Fruit fly (Drosophila melanogaster) whole organism, embryonic: ENCODE measurements around the gene Cdc6.

Experiments
- B-H2 ChIP-seq: fragments of 200-800 bp; sonication (Bioruptor generic); optimal IDR thresholded peaks from 2 replicates; lab custom pipeline; 2018; ENCODE audit warnings: missing biosample characterization, mild to moderate bottlenecking, missing genetic modification characterization
- BEAF-32 ChIP-seq: fragments of 200-800 bp; sonication (Bioruptor generic); optimal IDR thresholded peaks from 3 replicates; lab custom pipeline; 2017; ENCODE audit warnings: missing biosample characterization, missing genetic modification characterization, mild to moderate bottlenecking, moderate library complexity, missing genetic modification reagents
- CG10209 ChIP-seq: fragments of 200-800 bp; sonication (Bioruptor generic); optimal IDR thresholded peaks from 3 replicates; lab custom pipeline; 2017; ENCODE audit warnings: missing biosample characterization, mild to moderate bottlenecking, missing genetic modification characterization, missing genetic modification reagents
- CG10321 ChIP-seq: fragments of 200-800 bp; sonication (Bioruptor generic); IDR thresholded peaks from 2 replicates; pipeline ENCODE4 v1.3.6; 2022; ENCODE audit warnings: missing biosample characterization, missing genetic modification characterization
- CG12219 ChIP-seq: fragments of 200-800 bp; sonication (Bioruptor generic); optimal IDR thresholded peaks from 3 replicates; lab custom pipeline; 2018; ENCODE audit warnings: missing biosample characterization, mild to moderate bottlenecking, missing genetic modification characterization
- CG12769 ChIP-seq: fragments of 200-800 bp; sonication (Bioruptor generic); optimal IDR thresholded peaks from 2 replicates; lab custom pipeline; 2019; ENCODE audit warnings: missing biosample characterization, mild to moderate bottlenecking, missing genetic modification characterization, moderate library complexity
- CG14050 ChIP-seq: fragments of 200-800 bp; sonication (Bioruptor generic); IDR thresholded peaks from 3 replicates; pipeline ENCODE4 v1.3.6; 2022; ENCODE audit warnings: missing biosample characterization, missing genetic modification characterization
- CG15269 ChIP-seq: fragments of 200-800 bp; sonication (Bioruptor generic); optimal IDR thresholded peaks from 2 replicates; lab custom pipeline; 2018; ENCODE audit warnings: missing biosample characterization, mild to moderate bottlenecking, missing genetic modification characterization, moderate library complexity
- CG1603 ChIP-seq: fragments of 200-800 bp; sonication (Bioruptor generic); optimal IDR thresholded peaks from 2 replicates; lab custom pipeline; 2019; ENCODE audit warnings: missing biosample characterization, mild to moderate bottlenecking, missing genetic modification characterization, moderate library complexity
- CG2712 ChIP-seq: fragments of 200-800 bp; optimal IDR thresholded peaks from 3 replicates; lab custom pipeline; 2019; ENCODE audit warnings: missing biosample characterization, mild to moderate bottlenecking, missing genetic modification characterization, moderate library complexity
- CG32532 ChIP-seq: fragments of 200-800 bp; sonication (Bioruptor generic); IDR thresholded peaks from 2 replicates; pipeline ENCODE4 v1.3.6; 2022; ENCODE audit warnings: missing biosample characterization, missing genetic modification characterization
- CG33557 ChIP-seq: fragments of 200-800 bp; sonication (Bioruptor generic); optimal IDR thresholded peaks from 2 replicates; lab custom pipeline; 2019; ENCODE audit warnings: missing biosample characterization, mild to moderate bottlenecking, missing genetic modification characterization, moderate library complexity
- CG43689 ChIP-seq: fragments of 200-800 bp; sonication (Bioruptor generic); IDR thresholded peaks from 2 replicates; pipeline ENCODE4 v1.3.6; 2022; ENCODE audit warnings: missing biosample characterization, missing genetic modification characterization
- CG4854 ChIP-seq: fragments of 200-800 bp; sonication (Bioruptor generic); optimal IDR thresholded peaks from 2 replicates; lab custom pipeline; 2016; ENCODE audit warnings: missing biosample characterization, missing genetic modification characterization, inconsistent platforms
- CG5953 ChIP-seq: fragments of 200-800 bp; sonication (Bioruptor generic); IDR thresholded peaks from 2 replicates; pipeline ENCODE4 v1.3.6; 2022; ENCODE audit warnings: missing biosample characterization, missing genetic modification characterization
- CG6175 ChIP-seq: fragments of 200-800 bp; sonication (Bioruptor generic); IDR thresholded peaks from 3 replicates; pipeline ENCODE4 v1.3.6; 2022; ENCODE audit warnings: missing biosample characterization, missing genetic modification characterization
- CG6683 ChIP-seq: fragments of 200-800 bp; sonication (Bioruptor generic); optimal IDR thresholded peaks from 2 replicates; lab custom pipeline; 2017; ENCODE audit warnings: missing biosample characterization, mild to moderate bottlenecking, missing genetic modification characterization, missing genetic modification reagents
- CG7556 ChIP-seq: fragments of 200-800 bp; sonication (Bioruptor generic); optimal IDR thresholded peaks from 2 replicates; lab custom pipeline; 2017; ENCODE audit warnings: missing biosample characterization, mild to moderate bottlenecking, missing genetic modification characterization
- E2f2 ChIP-seq: fragments of 200-800 bp; sonication (Bioruptor generic); IDR thresholded peaks from 2 replicates; pipeline ENCODE4 v1.3.6; 2022; ENCODE audit warnings: missing biosample characterization, missing genetic modification characterization
- GATAe ChIP-seq: fragments of 200-800 bp; sonication (Bioruptor generic); conservative IDR thresholded peaks from 2 replicates; pipeline ENCODE4 v1.3.6; 2022; ENCODE audit warnings: missing biosample characterization, missing genetic modification characterization
- Hmr ChIP-seq: fragments of 200-800 bp; sonication (Bioruptor generic); optimal IDR thresholded peaks from 3 replicates; lab custom pipeline; 2017; ENCODE audit warnings: mild to moderate bottlenecking, missing biosample characterization, missing genetic modification reagents, missing genetic modification characterization
- Hr78 ChIP-seq, 2 experiments: fragments of 200-800 bp in 1 of 2; fragments of >200 bp in 1 of 2; sonication (Bioruptor generic) in 1 of 2; optimal IDR thresholded peaks; 2 replicates each; lab custom pipeline; 2017 to 2019; ENCODE audit warnings: missing biosample characterization in 2 of 2, missing genetic modification characterization in 2 of 2, mild to moderate bottlenecking in 1 of 2, moderate library complexity in 1 of 2
- Med ChIP-seq: fragments of 200-800 bp; sonication (Bioruptor generic); peaks from one replicate; lab custom pipeline; 2016; ENCODE audit warnings: missing biosample characterization, missing genetic modification characterization, mild to moderate bottlenecking, inconsistent platforms, moderate library complexity
- NFAT ChIP-seq: fragments of 200-800 bp; sonication (Bioruptor generic); IDR thresholded peaks from 2 replicates; pipeline ENCODE4 v1.3.6; 2022; ENCODE audit warnings: missing biosample characterization, missing genetic modification characterization
- Oli ChIP-seq: fragments of 200-800 bp; sonication (Bioruptor generic); optimal IDR thresholded peaks from 2 replicates; lab custom pipeline; 2018; ENCODE audit warnings: missing biosample characterization, mild to moderate bottlenecking, missing genetic modification characterization, moderate library complexity
- Rfx ChIP-seq: fragments of 200-800 bp; sonication (Bioruptor generic); IDR thresholded peaks from 2 replicates; pipeline ENCODE4 v1.3.6; 2022; ENCODE audit warnings: missing biosample characterization, missing genetic modification characterization
- Sox102F ChIP-seq: fragments of 200-800 bp; sonication (Bioruptor generic); optimal IDR thresholded peaks from 2 replicates; lab custom pipeline; 2018; ENCODE audit warnings: missing biosample characterization, mild to moderate bottlenecking, missing genetic modification characterization, moderate library complexity
- Sry-δ ChIP-seq: fragments of 200-800 bp; sonication (Bioruptor generic); optimal IDR thresholded peaks from 2 replicates; lab custom pipeline; 2016; ENCODE audit warnings: missing biosample characterization, missing genetic modification characterization
- ab ChIP-seq: fragments of 200-800 bp; sonication (Bioruptor generic); optimal IDR thresholded peaks from 2 replicates; lab custom pipeline; 2016; ENCODE audit warnings: missing biosample characterization, missing genetic modification characterization
- al ChIP-seq: fragments of 200-800 bp; sonication (Bioruptor generic); IDR thresholded peaks from 2 replicates; pipeline ENCODE4 v1.3.6; 2022; ENCODE audit warnings: missing biosample characterization, missing genetic modification characterization
- chinmo ChIP-seq: fragments of 200-800 bp; sonication (Bioruptor generic); IDR thresholded peaks from 4 replicates; pipeline ENCODE4 v1.3.6; 2022; ENCODE audit warnings: missing biosample characterization, missing genetic modification characterization; ENCODE audit not compliant: partially characterized antibody
- cwo ChIP-seq: fragments of 200-800 bp; sonication (Bioruptor generic); optimal IDR thresholded peaks from 3 replicates; lab custom pipeline; 2017; ENCODE audit warnings: missing biosample characterization, missing genetic modification characterization, mild to moderate bottlenecking, moderate library complexity, missing genetic modification reagents
- eve ChIP-seq, 2 experiments: fragments of >200 bp; optimal IDR thresholded peaks; 2 replicates each; lab custom pipeline; 2017; ENCODE audit warnings: missing biosample characterization in 2 of 2, missing genetic modification characterization in 2 of 2
- fd64A ChIP-seq: fragments of 200-800 bp; sonication (Bioruptor generic); optimal IDR thresholded peaks from 3 replicates; lab custom pipeline; 2018; ENCODE audit warnings: missing biosample characterization, mild to moderate bottlenecking, missing genetic modification characterization
- ftz-f1 ChIP-seq: fragments of 200-800 bp; sonication (Bioruptor generic); optimal IDR thresholded peaks from 2 replicates; lab custom pipeline; 2016; ENCODE audit warnings: missing biosample characterization, missing genetic modification characterization
- gsb-n ChIP-seq: fragments of 200-800 bp; sonication (Bioruptor generic); optimal IDR thresholded peaks from 3 replicates; lab custom pipeline; 2018; ENCODE audit warnings: missing biosample characterization, mild to moderate bottlenecking, missing genetic modification characterization
- mirr ChIP-seq: fragments of 200-800 bp; sonication (Bioruptor generic); optimal IDR thresholded peaks from 3 replicates; lab custom pipeline; 2018; ENCODE audit warnings: missing biosample characterization, mild to moderate bottlenecking, missing genetic modification characterization
- nom ChIP-seq: fragments of 200-800 bp; sonication (Bioruptor generic); optimal IDR thresholded peaks from 2 replicates; lab custom pipeline; 2017; ENCODE audit warnings: missing biosample characterization, missing genetic modification characterization, mild to moderate bottlenecking, moderate library complexity, missing genetic modification reagents
- peb ChIP-seq: fragments of 200-800 bp; sonication (Bioruptor generic); IDR thresholded peaks from 2 replicates; pipeline ENCODE4 v1.3.6; 2022; ENCODE audit warnings: missing biosample characterization, missing genetic modification characterization
- row ChIP-seq: fragments of 200-800 bp; sonication (Bioruptor generic); IDR thresholded peaks from 3 replicates; pipeline ENCODE4 v1.3.6; 2022; ENCODE audit warnings: missing biosample characterization, missing genetic modification characterization
- sd ChIP-seq: fragments of 200-800 bp; sonication (Bioruptor generic); optimal IDR thresholded peaks from 3 replicates; lab custom pipeline; 2018; ENCODE audit warnings: missing biosample characterization, mild to moderate bottlenecking, missing genetic modification characterization, moderate library complexity
- shn ChIP-seq: fragments of 200-800 bp; sonication (Bioruptor generic); optimal IDR thresholded peaks from 3 replicates; lab custom pipeline; 2016; ENCODE audit warnings: missing biosample characterization, missing genetic modification characterization
- sim ChIP-seq: fragments of 200-800 bp; sonication (Bioruptor generic); IDR thresholded peaks from 2 replicates; pipeline ENCODE4 v1.3.6; 2022; ENCODE audit warnings: missing biosample characterization, missing genetic modification characterization
- slou ChIP-seq: fragments of 200-800 bp; sonication (Bioruptor generic); optimal IDR thresholded peaks from 3 replicates; lab custom pipeline; 2016; ENCODE audit warnings: missing biosample characterization, missing genetic modification characterization
- ssp ChIP-seq: fragments of 200-800 bp; sonication (Bioruptor generic); IDR thresholded peaks from 2 replicates; pipeline ENCODE4 v1.3.6; 2022; ENCODE audit warnings: missing biosample characterization, missing genetic modification characterization
- vvl ChIP-seq: fragments of 200-800 bp; sonication (Bioruptor generic); IDR thresholded peaks from 2 replicates; pipeline ENCODE4 v1.3.6; 2022; ENCODE audit warnings: missing biosample characterization, missing genetic modification characterization

Gene Cdc6

DNA sequence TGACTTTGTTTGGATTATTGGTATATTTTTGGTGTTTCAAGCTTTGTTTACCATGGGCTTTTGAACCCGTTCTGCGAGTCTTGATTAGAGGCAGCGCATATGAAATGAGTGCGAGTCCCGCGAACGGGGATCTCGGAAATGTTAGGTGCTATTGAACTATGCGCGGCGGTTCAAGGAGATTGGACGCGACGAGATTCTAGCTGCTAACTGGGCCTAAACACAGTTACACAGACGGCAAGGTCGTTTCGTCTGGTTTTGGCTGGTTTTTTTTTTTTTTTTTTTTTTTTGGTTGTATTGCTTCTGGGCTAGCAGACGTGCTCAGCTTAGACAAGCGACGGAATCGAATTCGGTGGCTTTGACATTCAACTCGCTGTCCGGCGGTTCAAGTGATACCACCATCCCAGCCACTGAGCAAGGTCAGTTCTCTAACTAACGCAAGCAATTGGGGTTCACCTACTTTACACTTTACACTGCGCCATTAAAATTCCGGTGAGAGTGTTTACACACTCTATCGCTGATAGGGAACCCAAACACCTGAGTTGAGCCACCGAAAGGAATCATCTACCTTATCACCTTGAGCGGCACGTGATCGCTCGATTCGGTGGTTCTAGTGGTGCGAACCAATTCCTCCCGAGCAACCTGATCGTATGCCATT is 48.2 kb upstream of the Cdc6 start (continued):
- TF ChIP-seq CG12769 (peak; percentile 11), CG32532 (no peak), Hr78 (GFP tag; optimal IDR thresholded peaks at IDR 0.05; lab: Kevin White, UChicago) (peak in 1 of 2 experiments; percentile 6), al (GFP tag; lab: Robert Waterston, UW) (no peak), ftz-f1 (GFP tag; lab: Kevin White, UChicago) (peak; percentile 82), CG14050 (GFP tag; lab: Robert Waterston, UW) (no peak), CG15269 (peak; percentile 24), Med (peak; percentile 65), CG6683 (GFP tag; lab: Kevin White, UChicago) (no peak), eve (GFP tag; optimal IDR thresholded peaks at IDR 0.05; lab: Kevin White, UChicago) (no peak), B-H2 (GFP tag; lab: Kevin White, UChicago) (no peak), Oli (tag; lab: Kevin White, UChicago) (no peak), GATAe (GFP tag; lab: Robert Waterston, UW) (no peak), cwo (GFP tag; lab: Kevin White, UChicago) (peak; percentile 49), CG1603 (tag; lab: Kevin White, UChicago) (no peak), sim (no peak), sd (peak; percentile 64), CG5953 (GFP tag; lab: Robert Waterston, UW) (no peak), gsb-n (tag; lab: Kevin White, UChicago) (no peak), vvl (GFP tag; lab: Robert Waterston, UW) (peak; percentile 47; the same call in 1 of the 2 replicates), CG10321 (no peak), CG7556 (GFP tag; lab: Kevin White, UChicago) (no peak), mirr (GFP tag; lab: Kevin White, UChicago) (no peak), shn (GFP tag; lab: Kevin White, UChicago) (no peak), ssp (GFP tag; lab: Robert Waterston, UW) (0 out of 2 replicates have a peak, but pooled peaks have one; percentile 3), CG10209 (GFP tag; lab: Kevin White, UChicago) (no peak), row (GFP tag; lab: Robert Waterston, UW) (no peak), chinmo (GFP tag; lab: Robert Waterston, UW) (peak; percentile 85; the same call in 2 of the 4 replicates)

DNA sequence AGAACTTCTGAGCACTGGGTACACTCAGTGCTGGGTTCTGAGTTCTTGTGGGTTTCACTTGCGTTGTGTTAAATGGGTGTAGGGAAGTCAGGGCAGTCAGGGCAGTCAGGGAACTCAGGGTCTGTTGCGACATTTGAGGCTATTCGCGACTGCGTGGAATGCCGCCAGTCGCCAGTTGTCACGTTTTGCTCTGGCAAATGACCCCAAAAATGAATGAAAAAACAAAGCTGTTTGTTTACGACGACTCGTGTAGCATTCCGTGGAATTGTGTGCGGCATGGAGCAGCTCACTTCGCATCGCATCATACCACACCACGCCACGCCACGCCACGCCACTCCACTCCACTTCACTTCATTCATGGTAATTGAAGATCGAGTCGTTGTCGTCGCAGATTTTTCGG is 47.4 kb upstream of the Cdc6 start:
- TF ChIP-seq mirr (GFP tag; lab: Kevin White, UChicago) (no peak), chinmo (GFP tag; lab: Robert Waterston, UW) (0 out of 4 replicates have a peak, but pooled peaks have one; percentile 8), E2f2 (no peak), CG33557 (GFP tag; lab: Kevin White, UChicago) (no peak), BEAF-32 (GFP tag; lab: Kevin White, UChicago) (no peak), nom (GFP tag; lab: Kevin White, UChicago) (peak; percentile 2), shn (GFP tag; lab: Kevin White, UChicago) (no peak), CG2712 (tag; lab: Kevin White, UChicago) (no peak), Med (peak; percentile 9), slou (GFP tag; lab: Kevin White, UChicago) (no peak), CG12219 (GFP tag; lab: Kevin White, UChicago) (no peak), CG6175 (GFP tag; lab: Robert Waterston, UW) (peak; percentile 39; the same call in 1 of the 3 replicates), ab (GFP tag; lab: Kevin White, UChicago) (no peak), Rfx (no peak), Sry-δ (GFP tag; lab: Kevin White, UChicago) (no peak), CG43689 (GFP tag; lab: Robert Waterston, UW) (no peak), cwo (GFP tag; lab: Kevin White, UChicago) (peak; percentile 49), sd (peak; percentile 71), Hmr (GFP tag; lab: Kevin White, UChicago) (no peak), fd64A (GFP tag; lab: Kevin White, UChicago) (no peak), CG4854 (GFP tag; lab: Kevin White, UChicago) (no peak), NFAT (0 out of 2 replicates have a peak, but pooled peaks have one; percentile 27), Sox102F (GFP tag; lab: Kevin White, UChicago) (no peak), peb (GFP tag; lab: Robert Waterston, UW) (no peak)
